Worm (Caenorhabditis elegans) whole organism, young adult: ENCODE measurements around the gene W09G12.9.
"Not testable (repeated sequence)": the region's sequence is repeated elsewhere in the genome, so short reads cannot be mapped to it uniquely, and the experiment has no call there.

ENCODE experiments used
- B0019.2 ChIP-seq: fragments of 200-800 bp; sonication (Bioruptor generic); conservative IDR thresholded peaks from 2 replicates; pipeline ENCODE4 v1.3.6; 2022; ENCODE audit warnings: missing genetic modification reagents, missing genetic modification characterization, missing compliant biosample characterization
- C06A6.2 ChIP-seq: fragments of 200-800 bp; sonication (Bioruptor generic); conservative IDR thresholded peaks from 2 replicates; pipeline ENCODE4 v1.3.6; 2022; ENCODE audit warnings: missing genetic modification characterization, missing compliant biosample characterization
- C17E4.6 ChIP-seq: fragments of 200-800 bp; sonication (Bioruptor generic); IDR thresholded peaks from 2 replicates; pipeline ENCODE4 v1.3.6; 2022; ENCODE audit warnings: missing genetic modification reagents, missing genetic modification characterization, missing compliant biosample characterization
- F10E7.11 ChIP-seq: sonication (generic microtip); optimal IDR thresholded peaks from 2 replicates; lab custom pipeline; 2017; ENCODE audit warnings: mild to moderate bottlenecking, missing genetic modification characterization, moderate library complexity, missing compliant biosample characterization
- F33H1.4 ChIP-seq: fragments of 200-800 bp; sonication (Bioruptor generic); IDR thresholded peaks from 2 replicates; pipeline ENCODE4 v1.3.6; 2022; ENCODE audit warnings: missing genetic modification reagents, missing genetic modification characterization, missing compliant biosample characterization
- F52B5.7 ChIP-seq: sonication (generic microtip); optimal IDR thresholded peaks from 2 replicates; lab custom pipeline; 2016; ENCODE audit warnings: mild to moderate bottlenecking, missing genetic modification characterization, missing compliant biosample characterization
- F57C9.4 ChIP-seq: sonication (generic microtip); optimal IDR thresholded peaks from 2 replicates; lab custom pipeline; 2017; ENCODE audit warnings: mild to moderate bottlenecking, missing genetic modification characterization, missing compliant biosample characterization
- T07F8.4 ChIP-seq: sonication (generic microtip); optimal IDR thresholded peaks from 2 replicates; lab custom pipeline; 2016; ENCODE audit warnings: mild to moderate bottlenecking, missing genetic modification characterization, moderate library complexity, missing compliant biosample characterization
- Y79H2A.3 ChIP-seq: fragments of 200-800 bp; sonication (Bioruptor generic); conservative IDR thresholded peaks from 2 replicates; pipeline ENCODE4 v1.3.6; 2022; ENCODE audit warnings: missing genetic modification reagents, missing genetic modification characterization, missing compliant biosample characterization
- Y95B8A.8 ChIP-seq: fragments of 200-800 bp; sonication (Bioruptor generic); IDR thresholded peaks from 2 replicates; pipeline ENCODE4 v1.3.6; 2022; ENCODE audit warnings: missing genetic modification reagents, missing genetic modification characterization, missing compliant biosample characterization
- akir-1 ChIP-seq: fragments of 200-800 bp; sonication (Bioruptor generic); optimal IDR thresholded peaks from 2 replicates; lab custom pipeline; 2018; ENCODE audit warnings: mild to moderate bottlenecking, missing genetic modification characterization, moderate library complexity, missing compliant biosample characterization
- ama-1 ChIP-seq, 3 experiments: fragments of 150-350 bp in 1 of 3; sonication (generic microtip) in 2 of 3; optimal IDR thresholded peaks; 2 replicates each; lab custom pipeline; 2014 to 2018; ENCODE audit warnings: missing biosample characterization in 2 of 3, missing genetic modification characterization in 2 of 3, missing genetic modification reagents in 2 of 3
- attf-5 ChIP-seq: fragments of 200-800 bp; sonication (Bioruptor generic); optimal IDR thresholded peaks from 2 replicates; lab custom pipeline; 2018; ENCODE audit warnings: mild to moderate bottlenecking, missing genetic modification characterization, missing compliant biosample characterization
- cebp-2 ChIP-seq: fragments of 200-800 bp; sonication (Bioruptor generic); IDR thresholded peaks from 2 replicates; pipeline ENCODE4 v1.3.6; 2022; ENCODE audit warnings: missing genetic modification characterization, missing compliant biosample characterization
- ceh-27 ChIP-seq: fragments of 200-800 bp; sonication (Bioruptor generic); optimal IDR thresholded peaks from 2 replicates; lab custom pipeline; 2018; ENCODE audit warnings: mild to moderate bottlenecking, missing genetic modification characterization, moderate library complexity, missing compliant biosample characterization
- ceh-91 ChIP-seq: fragments of 200-800 bp; sonication (Bioruptor generic); IDR thresholded peaks from 2 replicates; pipeline ENCODE4 v1.3.6; 2022; ENCODE audit warnings: missing genetic modification reagents, missing genetic modification characterization, missing compliant biosample characterization
- dpl-1 ChIP-seq: fragments of 150-350 bp; optimal IDR thresholded peaks from 2 replicates; lab custom pipeline; 2014; ENCODE audit warnings: missing biosample characterization, missing genetic modification reagents, missing genetic modification characterization
- efl-1 ChIP-seq: fragments of 150-350 bp; optimal IDR thresholded peaks from 2 replicates; lab custom pipeline; 2014; ENCODE audit warnings: missing biosample characterization, missing genetic modification reagents, missing genetic modification characterization
- egl-18 ChIP-seq: fragments of 200-800 bp; sonication (Bioruptor generic); IDR thresholded peaks from 2 replicates; pipeline ENCODE4 v1.3.6; 2022; ENCODE audit warnings: missing genetic modification reagents, missing genetic modification characterization, missing compliant biosample characterization
- egl-44 ChIP-seq: fragments of 200-800 bp; sonication (Bioruptor generic); IDR thresholded peaks from 2 replicates; pipeline ENCODE4 v1.3.6; 2022; ENCODE audit warnings: missing genetic modification reagents, missing genetic modification characterization, missing compliant biosample characterization
- hlh-26 ChIP-seq: fragments of 200-800 bp; sonication (Bioruptor generic); conservative IDR thresholded peaks from 2 replicates; pipeline ENCODE4 v1.3.6; 2022; ENCODE audit warnings: missing genetic modification reagents, missing genetic modification characterization, missing compliant biosample characterization
- hmg-20 ChIP-seq: fragments of 200-800 bp; sonication (Bioruptor generic); IDR thresholded peaks from 2 replicates; pipeline ENCODE4 v1.3.6; 2022; ENCODE audit warnings: missing genetic modification reagents, missing genetic modification characterization, missing compliant biosample characterization
- mel-28 ChIP-seq: sonication (generic microtip); optimal IDR thresholded peaks from 2 replicates; lab custom pipeline; 2016; ENCODE audit warnings: borderline replicate concordance, mild to moderate bottlenecking, missing genetic modification characterization, missing compliant biosample characterization
- mes-4 ChIP-seq: sonication (generic microtip); optimal IDR thresholded peaks from 2 replicates; lab custom pipeline; 2016; ENCODE audit warnings: missing genotype, missing genetic modification characterization, missing compliant biosample characterization
- mxl-1 ChIP-seq: sonication (generic microtip); optimal IDR thresholded peaks from 2 replicates; lab custom pipeline; 2016; ENCODE audit warnings: missing genetic modification characterization, missing compliant biosample characterization
- nfya-1 ChIP-seq: sonication (generic microtip); optimal IDR thresholded peaks from 2 replicates; lab custom pipeline; 2017; ENCODE audit warnings: antibody characterized with exemption, missing compliant biosample characterization, missing genetic modification characterization, borderline replicate concordance; ENCODE audit not compliant: insufficient read depth
- repo-1 ChIP-seq: sonication (generic microtip); optimal IDR thresholded peaks from 2 replicates; lab custom pipeline; 2017; ENCODE audit warnings: mild to moderate bottlenecking, missing genetic modification characterization, missing compliant biosample characterization
- rpc-1 ChIP-seq, 2 experiments: fragments of 150-350 bp in 1 of 2; sonication (generic microtip) in 1 of 2; optimal IDR thresholded peaks; 2 replicates each; lab custom pipeline; 2014 to 2018; ENCODE audit warnings: missing biosample characterization in 1 of 2, missing genetic modification characterization in 1 of 2, missing genetic modification reagents in 1 of 2, missing genotype in 1 of 2
- sea-2 ChIP-seq: fragments of 200-800 bp; sonication (Bioruptor generic); IDR thresholded peaks from 2 replicates; pipeline ENCODE4 v1.3.6; 2022; ENCODE audit warnings: missing genetic modification characterization, missing compliant biosample characterization
- snpc-1.1 ChIP-seq: sonication (generic microtip); optimal IDR thresholded peaks from 2 replicates; lab custom pipeline; 2017; ENCODE audit warnings: missing genetic modification characterization, mild to moderate bottlenecking, missing compliant biosample characterization, antibody characterized with exemption, moderate library complexity, missing genotype, missing genetic modification reagents; ENCODE audit not compliant: insufficient read depth
- zfh-2 ChIP-seq: fragments of 200-800 bp; sonication (Bioruptor generic); conservative IDR thresholded peaks from 2 replicates; pipeline ENCODE4 v1.3.6; 2022; ENCODE audit warnings: missing genetic modification reagents, missing genetic modification characterization, missing compliant biosample characterization
- zim-3 ChIP-seq: sonication (generic microtip); optimal IDR thresholded peaks from 2 replicates; lab custom pipeline; 2017; ENCODE audit warnings: mild to moderate bottlenecking, missing genetic modification characterization, moderate library complexity, missing compliant biosample characterization
- ztf-28 ChIP-seq: fragments of 200-800 bp; sonication (Bioruptor generic); IDR thresholded peaks from 2 replicates; pipeline ENCODE4 v1.3.6; 2022; ENCODE audit warnings: missing genetic modification reagents, missing genetic modification characterization, missing compliant biosample characterization

W09G12.9 gene

ce11 chrIV:1177683-1178082 lies 38.7 kb upstream of the W09G12.9 start, which contains the start of gene Y104H12D.2 (continued):
- no peak for TF ChIP-seq hmg-20 (GFP tag; lab: Robert Waterston, UW)
- no peak for TF ChIP-seq rpc-1 (optimal IDR thresholded peaks at IDR 0.05; lab: Kevin White, UChicago)
- no peak for TF ChIP-seq rpc-1 (tag; optimal IDR thresholded peaks at IDR 0.05; lab: Kevin White, UChicago)
- TF ChIP-seq dpl-1 (GFP tag; lab: Kevin White, UChicago), result peak; percentile 55
- TF ChIP-seq repo-1 (tag; lab: Kevin White, UChicago), result no peak
- TF ChIP-seq F10E7.11 (tag; lab: Kevin White, UChicago), result no peak
- TF ChIP-seq mxl-1, result no peak
- 0 out of 2 replicates have a peak, but pooled peaks have one; percentile 15 for TF ChIP-seq B0019.2
- TF ChIP-seq C17E4.6 (GFP tag; lab: Robert Waterston, UW), result no peak
- no peak for TF ChIP-seq F33H1.4 (GFP tag; lab: Robert Waterston, UW)

- TF ChIP-seq ceh-27; mel-28 (tag; lab: Kevin White, UChicago); ama-1 (optimal IDR thresholded peaks at IDR 0.05; lab: Kevin White, UChicago); ama-1 (GFP tag; optimal IDR thresholded peaks at IDR 0.05; lab: Kevin White, UChicago): not testable (repeated sequence)
These were observed 34.1 kb upstream of the W09G12.9 start, which contains the start of gene rmif-2 for ce11 chrIV:1182292-1182691. Gene rmif-2, plus strand, starts transcription at chrIV:1182592.

ce11 chrIV:1187502-1187901 lies 28.9 kb upstream of the W09G12.9 start, which contains the start of gene mdt-20:
Gene mdt-20, plus strand, starts transcription at chrIV:1187802.
- TF ChIP-seq F57C9.4; T07F8.4 (tag; lab: Kevin White, UChicago); akir-1 (GFP tag; lab: Kevin White, UChicago): not testable (repeated sequence)
- TF ChIP-seq, all 124 proteins: peak for 0; not testable (repeated sequence) for 124

ce11 chrIV:1192765-1193164 lies 23.6 kb upstream of the W09G12.9 start, which contains the start of gene spl-3:
Gene spl-3, plus strand, starts transcription at chrIV:1193065.
- TF ChIP-seq egl-18 (GFP tag; lab: Robert Waterston, UW), result no peak
- no peak for TF ChIP-seq mes-4 (tag; lab: Kevin White, UChicago)
- TF ChIP-seq F57C9.4, result no peak
- no peak for TF ChIP-seq sea-2 (GFP tag; lab: Robert Waterston, UW)
- no peak for TF ChIP-seq efl-1 (GFP tag; lab: Kevin White, UChicago)
- TF ChIP-seq cebp-2, result no peak
- no peak for TF ChIP-seq F52B5.7
- TF ChIP-seq ceh-91, result no peak
- TF ChIP-seq Y79H2A.3, result no peak
- no peak for TF ChIP-seq hlh-26
- no peak for TF ChIP-seq attf-5 (GFP tag; lab: Kevin White, UChicago)
- TF ChIP-seq C17E4.6 (GFP tag; lab: Robert Waterston, UW), result no peak
- TF ChIP-seq ztf-28 (GFP tag; lab: Robert Waterston, UW), result no peak
- TF ChIP-seq Y95B8A.8 (GFP tag; lab: Robert Waterston, UW), result no peak
- TF ChIP-seq C06A6.2 (GFP tag; lab: Robert Waterston, UW), result no peak
- no peak for TF ChIP-seq snpc-1.1 (tag; lab: Kevin White, UChicago)

ce11 chrIV:1199501-1199900 lies 16.9 kb upstream of the W09G12.9 start:
- TF ChIP-seq nfya-1, result no peak
- TF ChIP-seq zfh-2 (GFP tag; lab: Robert Waterston, UW), result peak; percentile 60; the same call in 1 of the 2 replicates
- TF ChIP-seq zim-3 (tag; lab: Kevin White, UChicago), result no peak
- 0 out of 2 replicates have a peak, but pooled peaks have one; percentile 13 for TF ChIP-seq egl-44 (GFP tag; lab: Robert Waterston, UW)
- TF ChIP-seq, all 124 proteins: peak for 2
